Worm (Caenorhabditis elegans): ENCODE measurements around the gene alh-9.

The alh-9 gene

ce11 chrIII:5855637-5856179 lies at the start of gene alh-9, which contains the start of gene cct-6:
alh-9 (plus strand) TSS chrIII:5856018.
cct-6 (minus strand) TSS chrIII:5855687.
- no peak for TF ChIP-seq unc-62 (GFP tag; optimal IDR thresholded peaks at IDR 0.05)

ce11 chrIII:5806720-5807119 lies 49.1 kb upstream of the alh-9 start, which contains the start of gene R12B2.2:
R12B2.2 (plus strand) TSS chrIII:5807020.
- TF ChIP-seq unc-62 (GFP tag; optimal IDR thresholded peaks at IDR 0.05) = no peak

ce11 chrIII:5810012-5810411 lies 45.8 kb upstream of the alh-9 start:
- no peak for TF ChIP-seq unc-62 (GFP tag; optimal IDR thresholded peaks at IDR 0.05)

ce11 chrIII:5811957-5812356 lies 43.9 kb upstream of the alh-9 start:
- TF ChIP-seq unc-62 (GFP tag; optimal IDR thresholded peaks at IDR 0.05) = no peak

ce11 chrIII:5812672-5813071 lies 43.1 kb upstream of the alh-9 start:
- no peak for TF ChIP-seq unc-62 (GFP tag; optimal IDR thresholded peaks at IDR 0.05)

- no peak for TF ChIP-seq unc-62 (GFP tag; optimal IDR thresholded peaks at IDR 0.05)
Measured at ce11 chrIII:5813501-5813900, 42.3 kb upstream of the alh-9 start.

ce11 chrIII:5814098-5814497 lies 41.7 kb upstream of the alh-9 start:
- no peak for TF ChIP-seq unc-62 (GFP tag; optimal IDR thresholded peaks at IDR 0.05)

ce11 chrIII:5814799-5815198 lies 41.0 kb upstream of the alh-9 start, which contains the start of gene R12B2.7:
R12B2.7 (plus strand) TSS chrIII:5815045.
- no peak for TF ChIP-seq unc-62 (GFP tag; optimal IDR thresholded peaks at IDR 0.05)

ce11 chrIII:5815932-5816331 lies 39.9 kb upstream of the alh-9 start, which contains the start of gene sma-4:
sma-4 (plus strand) TSS chrIII:5816232.
- no peak for TF ChIP-seq unc-62 (GFP tag; optimal IDR thresholded peaks at IDR 0.05)

- no peak for TF ChIP-seq unc-62 (GFP tag; optimal IDR thresholded peaks at IDR 0.05)
Measured at ce11 chrIII:5822816-5823215, 33.0 kb upstream of the alh-9 start.

ce11 chrIII:5823617-5824016 lies 32.2 kb upstream of the alh-9 start, which contains the start of gene R12B2.8:
R12B2.8 (plus strand) TSS chrIII:5823917.
- TF ChIP-seq unc-62 (GFP tag; optimal IDR thresholded peaks at IDR 0.05) = no peak

- no peak for TF ChIP-seq unc-62 (GFP tag; optimal IDR thresholded peaks at IDR 0.05)
Measured at ce11 chrIII:5824450-5824972, 31.3 kb upstream of the alh-9 start.

- TF ChIP-seq unc-62 (GFP tag; optimal IDR thresholded peaks at IDR 0.05) = no peak
Measured at ce11 chrIII:5826895-5827437, 28.9 kb upstream of the alh-9 start.

ce11 chrIII:5828065-5828464 lies 27.8 kb upstream of the alh-9 start:
- TF ChIP-seq unc-62 (GFP tag; optimal IDR thresholded peaks at IDR 0.05) = no peak

- TF ChIP-seq unc-62 (GFP tag; optimal IDR thresholded peaks at IDR 0.05) = no peak
Measured at ce11 chrIII:5832442-5832841, 23.4 kb upstream of the alh-9 start.

- TF ChIP-seq unc-62 (GFP tag; optimal IDR thresholded peaks at IDR 0.05) = no peak
Measured at ce11 chrIII:5833376-5833775, 22.4 kb upstream of the alh-9 start, which contains the start of the genes R12B2.13 and mdt-15. R12B2.13 (minus strand) TSS chrIII:5833476. mdt-15 (minus strand) TSS chrIII:5833751.

ce11 chrIII:5834053-5834452 lies 21.8 kb upstream of the alh-9 start, which contains the start of gene R12B2.6:
R12B2.6 (minus strand) TSS chrIII:5834153.
- no peak for TF ChIP-seq unc-62 (GFP tag; optimal IDR thresholded peaks at IDR 0.05)

Data from whole organism, dauer.